Worm (Caenorhabditis elegans) whole organism, L1 larva: ENCODE results near the gene dhcr-7.

Experiments
- C16A3.4 ChIP-seq: fragments of 150-350 bp; optimal IDR thresholded peaks from 2 replicates; lab custom pipeline; 2014; ENCODE audit warnings: missing biosample characterization, missing genetic modification characterization
- ceh-82 ChIP-seq, 3 experiments: fragments of 150-350 bp in 1 of 3; sonication (generic microtip) in 2 of 3; optimal IDR thresholded peaks; 2 replicates each; lab custom pipeline; 2014 to 2017; ENCODE audit warnings: missing biosample characterization in 3 of 3, missing genetic modification characterization in 3 of 3
- dpl-1 ChIP-seq, 3 experiments: fragments of 150-350 bp in 2 of 3; sonication (generic microtip) in 1 of 3; optimal IDR thresholded peaks; 2 replicates each; lab custom pipeline; 2014 to 2017; ENCODE audit warnings: missing biosample characterization in 3 of 3, missing genetic modification characterization in 3 of 3, missing genetic modification reagents in 3 of 3
- hpl-2 ChIP-seq: fragments of 150-350 bp; optimal IDR thresholded peaks from 2 replicates; lab custom pipeline; 2014; ENCODE audit warnings: missing biosample characterization, missing genetic modification reagents, missing genetic modification characterization
- lin-15B ChIP-seq: fragments of 150-350 bp; sonication (generic microtip); optimal IDR thresholded peaks from 3 replicates; lab custom pipeline; 2014; ENCODE audit warnings: missing biosample characterization, missing genetic modification characterization
- nhr-19 ChIP-seq: fragments of 200-800 bp; sonication (Bioruptor generic); conservative IDR thresholded peaks from 2 replicates; pipeline ENCODE4 v1.3.6; 2022; ENCODE audit warnings: missing genetic modification characterization, missing compliant biosample characterization
- nhr-71 ChIP-seq: sonication (generic microtip); optimal IDR thresholded peaks from 2 replicates; lab custom pipeline; 2016; ENCODE audit warnings: mild to moderate bottlenecking, missing genetic modification characterization, moderate library complexity, missing compliant biosample characterization
- nhr-76 ChIP-seq: sonication (generic microtip); optimal IDR thresholded peaks from 2 replicates; lab custom pipeline; 2017; ENCODE audit warnings: missing biosample characterization, missing genetic modification characterization
- rnt-1 ChIP-seq: sonication (generic microtip); optimal IDR thresholded peaks from 2 replicates; lab custom pipeline; 2016; ENCODE audit warnings: mild to moderate bottlenecking, missing genetic modification characterization, moderate library complexity, missing compliant biosample characterization

ce11 chrV:20499642-20500041 lies 14.5 kb upstream of the dhcr-7 start:
- no peak for TF ChIP-seq ceh-82 (tag; optimal IDR thresholded peaks at IDR 0.05; lab: Kevin White, UChicago)
- TF ChIP-seq hpl-2 (GFP tag; lab: Kevin White, UChicago), result no peak
- TF ChIP-seq nhr-19, result no peak
- TF ChIP-seq lin-15B (tag; lab: Kevin White, UChicago), result no peak
- TF ChIP-seq nhr-76 (tag; lab: Kevin White, UChicago), result no peak
- no peak for TF ChIP-seq nhr-71 (tag; lab: Kevin White, UChicago)
- no peak for TF ChIP-seq dpl-1 (GFP tag; optimal IDR thresholded peaks at IDR 0.05; lab: Kevin White, UChicago)
- no peak for TF ChIP-seq rnt-1 (tag; lab: Kevin White, UChicago)
- TF ChIP-seq C16A3.4 (tag; lab: Kevin White, UChicago), result no peak
